Fruit fly (Drosophila melanogaster): Measurements from ENCODE around the gene CG5194.

The CG5194 gene

dm6 chr3L:8996173-8996767, 13.4 kb downstream of the CG5194 start (continued):
- TF ChIP-seq CG8089 (GFP tag; optimal IDR thresholded peaks at IDR 0.05) (no peak), CG30020 (tag; optimal IDR thresholded peaks at IDR 0.05) (no peak), stc (GFP tag; IDR thresholded peaks at IDR 0.05) (peak; percentile 62; the same call in 1 of the 2 replicates), CG12391 (tag; optimal IDR thresholded peaks at IDR 0.05) (peak; percentile 75), nau (GFP tag; optimal IDR thresholded peaks at IDR 0.05) (no peak), CG12744 (GFP tag; optimal IDR thresholded peaks at IDR 0.05) (peak; percentile 11), CG7928 (GFP tag; optimal IDR thresholded peaks at IDR 0.05) (no peak), CG9437 (GFP tag; optimal IDR thresholded peaks at IDR 0.05) (peak; percentile 13), H2.0 (GFP tag; IDR thresholded peaks at IDR 0.05) (peak; percentile 51; the same call in 1 of the 2 replicates), Atf-2 (GFP tag; optimal IDR thresholded peaks at IDR 0.05) (no peak), Drgx (GFP tag; IDR thresholded peaks at IDR 0.05) (peak; percentile 90), HLH4C (GFP tag; IDR thresholded peaks at IDR 0.05; ENCODE audit: partially characterized antibody) (no peak), Atf3 (GFP tag; optimal IDR thresholded peaks at IDR 0.05) (no peak), Scr (GFP tag; IDR thresholded peaks at IDR 0.05; ENCODE audit: partially characterized antibody) (no peak), CG3407 (GFP tag; optimal IDR thresholded peaks at IDR 0.05) (peak; percentile 40), Stat92E (GFP tag; optimal IDR thresholded peaks at IDR 0.05) (no peak), jigr1 (GFP tag; IDR thresholded peaks at IDR 0.05) (no peak), CG6683 (GFP tag; optimal IDR thresholded peaks at IDR 0.05) (no peak), Doc3 (GFP tag; IDR thresholded peaks at IDR 0.05; ENCODE audit: partially characterized antibody) (no peak), bcd (GFP tag; optimal IDR thresholded peaks at IDR 0.05) (peak; percentile 38), CG11560 (tag; IDR thresholded peaks at IDR 0.05) (no peak), zf30C (GFP tag; optimal IDR thresholded peaks at IDR 0.05) (no peak), CG33213 (GFP tag; optimal IDR thresholded peaks at IDR 0.05) (peak; percentile 29), aop (GFP tag; IDR thresholded peaks at IDR 0.05) (no peak), CG8478 (optimal IDR thresholded peaks at IDR 0.05) (no peak), tap (tag; optimal IDR thresholded peaks at IDR 0.05) (no peak), slbo (GFP tag; IDR thresholded peaks at IDR 0.05) (peak; percentile 66), slou (GFP tag; optimal IDR thresholded peaks at IDR 0.05) (no peak), oc (tag; optimal IDR thresholded peaks at IDR 0.05) (no peak), tin (GFP tag; optimal IDR thresholded peaks at IDR 0.05) (peak; percentile 53), CG16863 (GFP tag; optimal IDR thresholded peaks at IDR 0.05) (peak; percentile 45), CG14050 (GFP tag; IDR thresholded peaks at IDR 0.05) (peak; percentile 44; the same call in 1 of the 3 replicates), CG8765 (GFP tag; IDR thresholded peaks at IDR 0.05) (peak; percentile 63; the same call in 1 of the 2 replicates), lmd (GFP tag; IDR thresholded peaks at IDR 0.05) (peak; percentile 66), HLHmδ (GFP tag; optimal IDR thresholded peaks at IDR 0.05) (no peak), tll (GFP tag; optimal IDR thresholded peaks at IDR 0.05) (no peak), gsb-n (tag; optimal IDR thresholded peaks at IDR 0.05) (no peak), CG30431 (GFP tag; optimal IDR thresholded peaks at IDR 0.05) (peak; percentile 38), zfh2 (GFP tag; optimal IDR thresholded peaks at IDR 0.05) (peak; percentile 61), caup (GFP tag; optimal IDR thresholded peaks at IDR 0.05; ENCODE audit: severe bottlenecking) (peak; percentile 11), peb (GFP tag; IDR thresholded peaks at IDR 0.05) (peak; percentile 52; the same call in 1 of the 2 replicates), CG3065 (GFP tag; optimal IDR thresholded peaks at IDR 0.05) (no peak), Med (GFP tag) (peak; percentile 93), CG32767 (GFP tag; IDR thresholded peaks at IDR 0.05) (peak; percentile 68; the same call in 1 of the 2 replicates), unc-4 (GFP tag; IDR thresholded peaks at IDR 0.05; ENCODE audit: partially characterized antibody) (no peak), Bteb2 (GFP tag; optimal IDR thresholded peaks at IDR 0.05) (no peak), odd (GFP tag; optimal IDR thresholded peaks at IDR 0.05) (no peak), nerfin-1 (tag; optimal IDR thresholded peaks at IDR 0.05) (peak; percentile 35), Bdp1 (GFP tag; optimal IDR thresholded peaks at IDR 0.05) (no peak), zen (tag; optimal IDR thresholded peaks at IDR 0.05) (peak; percentile 8)

Measured in whole organism, embryonic.